Worm (Caenorhabditis elegans): Measurements from ENCODE around the gene polq-1.

DNA sequence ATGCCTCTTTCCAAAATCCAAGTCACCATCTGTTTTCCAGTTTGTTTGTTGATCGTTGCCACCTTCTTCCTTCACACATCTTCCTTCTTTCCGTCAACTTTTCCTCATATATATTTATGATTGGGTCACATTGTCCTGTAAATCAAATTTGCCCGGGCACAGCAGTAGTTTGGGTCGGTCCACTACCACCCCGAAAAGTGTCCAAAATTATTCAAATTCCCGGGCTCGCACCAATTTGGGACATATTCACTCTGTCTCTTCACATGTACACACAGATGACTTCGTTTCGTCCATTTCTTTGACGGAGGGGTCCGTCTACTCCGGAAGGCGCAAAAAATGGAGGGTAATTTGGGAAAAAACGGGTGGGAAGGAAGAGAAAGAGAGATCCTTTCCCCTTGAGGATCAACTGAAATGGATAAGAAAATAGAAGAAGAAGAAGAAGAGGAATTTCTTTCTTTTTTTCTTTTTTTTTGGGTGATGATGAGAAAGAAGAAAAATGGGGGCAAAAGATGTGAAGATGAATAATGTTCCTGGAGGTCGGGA is 24.0 kb upstream of the polq-1 start:
- TF ChIP-seq dmd-4 (tag; optimal IDR thresholded peaks at IDR 0.05) (no peak), snpc-4 (tag; optimal IDR thresholded peaks at IDR 0.05) (no peak), unc-62 (GFP tag; optimal IDR thresholded peaks at IDR 0.05) (no peak), elt-3 (tag; optimal IDR thresholded peaks at IDR 0.05) (no peak), mdl-1 (tag; optimal IDR thresholded peaks at IDR 0.05) (no peak), F13H6.1 (tag; optimal IDR thresholded peaks at IDR 0.05) (peak; percentile 48)
